Fruit fly (Drosophila melanogaster) whole organism, embryonic: ENCODE measurements around the gene Suv3.
A peak's percentile ranks its signal among the peaks of the same experiment; 100 is the strongest.

Experiments used
- ATbp ChIP-seq: fragments of 200-800 bp; sonication (Bioruptor generic); optimal IDR thresholded peaks from 2 replicates; lab custom pipeline; 2017; ENCODE audit warnings: missing biosample characterization, mild to moderate bottlenecking, missing genetic modification characterization, missing genetic modification reagents
- Awh ChIP-seq: fragments of 200-800 bp; sonication (Bioruptor generic); IDR thresholded peaks from 2 replicates; pipeline ENCODE4, ENCODE4 v1.3.6; 2022; ENCODE audit warnings: missing biosample characterization, missing genetic modification characterization
- CG10462 ChIP-seq: fragments of 200-800 bp; sonication (Bioruptor generic); optimal IDR thresholded peaks from 2 replicates; lab custom pipeline; 2016; ENCODE audit warnings: missing biosample characterization, missing genetic modification characterization
- CG11247 ChIP-seq: fragments of 200-800 bp; sonication (Bioruptor generic); IDR thresholded peaks from 2 replicates; pipeline ENCODE4 v1.3.6; 2022; ENCODE audit warnings: missing biosample characterization, missing genetic modification characterization
- CG12219 ChIP-seq: fragments of 200-800 bp; sonication (Bioruptor generic); optimal IDR thresholded peaks from 3 replicates; lab custom pipeline; 2018; ENCODE audit warnings: missing biosample characterization, mild to moderate bottlenecking, missing genetic modification characterization
- CG15696 ChIP-seq: fragments of 200-800 bp; sonication (Bioruptor generic); optimal IDR thresholded peaks from 2 replicates; lab custom pipeline; 2019; ENCODE audit warnings: missing biosample characterization, mild to moderate bottlenecking, missing genetic modification characterization, moderate library complexity
- CG2116 ChIP-seq: fragments of 200-800 bp; sonication (Bioruptor generic); optimal IDR thresholded peaks from 3 replicates; lab custom pipeline; 2018; ENCODE audit warnings: missing biosample characterization, mild to moderate bottlenecking, missing genetic modification characterization
- CG30020 ChIP-seq: fragments of 200-800 bp; optimal IDR thresholded peaks from 2 replicates; lab custom pipeline; 2019; ENCODE audit warnings: missing biosample characterization, mild to moderate bottlenecking, missing genetic modification characterization, moderate library complexity
- CG34224 ChIP-seq: fragments of 200-800 bp; sonication (Bioruptor generic); IDR thresholded peaks from 3 replicates; pipeline ENCODE4 v1.3.6; 2022; ENCODE audit warnings: missing biosample characterization, missing genetic modification characterization; ENCODE audit not compliant: partially characterized antibody
- CG4424 ChIP-seq: fragments of 200-800 bp; sonication (Bioruptor generic); optimal IDR thresholded peaks from 3 replicates; lab custom pipeline; 2016; ENCODE audit warnings: missing biosample characterization, missing genetic modification characterization
- CG6765 ChIP-seq: fragments of 200-800 bp; sonication (Bioruptor generic); optimal IDR thresholded peaks from 3 replicates; lab custom pipeline; 2017; ENCODE audit warnings: missing biosample characterization, mild to moderate bottlenecking, missing genetic modification characterization
- CG7786 ChIP-seq: fragments of 200-800 bp; sonication (Bioruptor generic); optimal IDR thresholded peaks from 2 replicates; lab custom pipeline; 2016; ENCODE audit warnings: missing biosample characterization, missing genetic modification characterization
- CG7963 ChIP-seq: fragments of 200-800 bp; sonication (Bioruptor generic); IDR thresholded peaks from 3 replicates; pipeline ENCODE4 v1.3.6; 2022; ENCODE audit warnings: missing biosample characterization, missing genetic modification characterization; ENCODE audit not compliant: partially characterized antibody
- CG8944 ChIP-seq: fragments of 200-800 bp; sonication (Bioruptor generic); optimal IDR thresholded peaks from 3 replicates; lab custom pipeline; 2016; ENCODE audit warnings: missing biosample characterization, missing genetic modification characterization
- CG9609 ChIP-seq: fragments of 200-800 bp; sonication (Bioruptor generic); optimal IDR thresholded peaks from 3 replicates; lab custom pipeline; 2016; ENCODE audit warnings: missing biosample characterization, missing genetic modification characterization
- CHES-1-like ChIP-seq: fragments of 200-800 bp; sonication (Bioruptor generic); optimal IDR thresholded peaks from 2 replicates; lab custom pipeline; 2016; ENCODE audit warnings: missing biosample characterization, missing genetic modification characterization
- Camta ChIP-seq: fragments of 200-800 bp; sonication (Bioruptor generic); optimal IDR thresholded peaks from 2 replicates; lab custom pipeline; 2016; ENCODE audit warnings: missing biosample characterization, missing genetic modification characterization
- CrebB ChIP-seq: fragments of 200-800 bp; sonication (Bioruptor generic); optimal IDR thresholded peaks from 3 replicates; lab custom pipeline; 2018; ENCODE audit warnings: missing biosample characterization, mild to moderate bottlenecking, missing genetic modification characterization
- D ChIP-seq, 2 experiments: fragments of 200-800 bp in 1 of 2; fragments of >200 bp in 1 of 2; sonication (Bioruptor generic) in 1 of 2; optimal IDR thresholded peaks; 2 replicates in 1 of 2; 3 replicates in 1 of 2; lab custom pipeline; 2017; ENCODE audit warnings: mild to moderate bottlenecking in 1 of 2, missing biosample characterization in 1 of 2, missing genetic modification characterization in 1 of 2, missing genetic modification reagents in 1 of 2
- Dp ChIP-seq: fragments of 200-800 bp; sonication (Bioruptor generic); optimal IDR thresholded peaks from 2 replicates; lab custom pipeline; 2018; ENCODE audit warnings: missing biosample characterization, mild to moderate bottlenecking, missing genetic modification characterization, moderate library complexity
- Dref ChIP-seq: fragments of 200-800 bp; sonication (Bioruptor generic); IDR thresholded peaks from 2 replicates; pipeline ENCODE4 v1.3.6; 2022; ENCODE audit warnings: missing biosample characterization, missing genetic modification characterization
- Drgx ChIP-seq: fragments of 200-800 bp; sonication (Bioruptor generic); IDR thresholded peaks from 2 replicates; pipeline ENCODE4 v1.3.6; 2022; ENCODE audit warnings: missing biosample characterization, missing genetic modification characterization
- Eip74EF ChIP-seq, 2 experiments: fragments of 200-800 bp in 1 of 2; fragments of >200 bp in 1 of 2; sonication (Bioruptor generic) in 1 of 2; optimal IDR thresholded peaks; 2 replicates each; lab custom pipeline; 2017 to 2019; ENCODE audit warnings: missing biosample characterization in 2 of 2, missing genetic modification characterization in 2 of 2, mild to moderate bottlenecking in 1 of 2, moderate library complexity in 1 of 2
- HHEX ChIP-seq: fragments of 200-800 bp; sonication (Bioruptor generic); optimal IDR thresholded peaks from 3 replicates; lab custom pipeline; 2017; ENCODE audit warnings: missing biosample characterization, mild to moderate bottlenecking, missing genetic modification characterization, missing genetic modification reagents
- HLHmδ ChIP-seq: fragments of 200-800 bp; sonication (Bioruptor generic); optimal IDR thresholded peaks from 2 replicates; lab custom pipeline; 2018; ENCODE audit warnings: missing biosample characterization, mild to moderate bottlenecking, missing genetic modification characterization, moderate library complexity
- Hey ChIP-seq: fragments of 200-800 bp; sonication (Bioruptor generic); optimal IDR thresholded peaks from 3 replicates; lab custom pipeline; 2018; ENCODE audit warnings: missing biosample characterization, mild to moderate bottlenecking, missing genetic modification characterization
- Opbp ChIP-seq: fragments of 200-800 bp; sonication (Bioruptor generic); IDR thresholded peaks from 3 replicates; pipeline ENCODE4 v1.3.6; 2022; ENCODE audit warnings: missing biosample characterization, missing genetic modification characterization; ENCODE audit not compliant: partially characterized antibody
- PHDP ChIP-seq: fragments of 200-800 bp; sonication (Bioruptor generic); optimal IDR thresholded peaks from 3 replicates; lab custom pipeline; 2018; ENCODE audit warnings: missing biosample characterization, mild to moderate bottlenecking, missing genetic modification characterization, moderate library complexity
- Rfx ChIP-seq: fragments of 200-800 bp; sonication (Bioruptor generic); IDR thresholded peaks from 2 replicates; pipeline ENCODE4 v1.3.6; 2022; ENCODE audit warnings: missing biosample characterization, missing genetic modification characterization
- Sox102F ChIP-seq: fragments of 200-800 bp; sonication (Bioruptor generic); optimal IDR thresholded peaks from 2 replicates; lab custom pipeline; 2018; ENCODE audit warnings: missing biosample characterization, mild to moderate bottlenecking, missing genetic modification characterization, moderate library complexity
- Taf1 ChIP-seq: fragments of 200-800 bp; sonication (Bioruptor generic); IDR thresholded peaks from 2 replicates; pipeline ENCODE4 v1.3.6; 2022; ENCODE audit warnings: missing biosample characterization, missing genetic modification characterization
- abd-A ChIP-seq: fragments of 200-800 bp; sonication (Bioruptor generic); optimal IDR thresholded peaks from 3 replicates; lab custom pipeline; 2019; ENCODE audit warnings: missing biosample characterization, mild to moderate bottlenecking, missing genetic modification characterization, moderate library complexity
- bcd ChIP-seq: fragments of 200-800 bp; sonication (Bioruptor generic); optimal IDR thresholded peaks from 2 replicates; lab custom pipeline; 2017; ENCODE audit warnings: missing biosample characterization, mild to moderate bottlenecking, missing genetic modification characterization
- danr ChIP-seq: fragments of 200-800 bp; sonication (Bioruptor generic); IDR thresholded peaks from 2 replicates; pipeline ENCODE4 v1.3.6; 2022; ENCODE audit warnings: missing biosample characterization, missing genetic modification characterization
- gfzf ChIP-seq: fragments of 200-800 bp; sonication (Bioruptor generic); optimal IDR thresholded peaks from 2 replicates; lab custom pipeline; 2016; ENCODE audit warnings: missing biosample characterization, mild to moderate bottlenecking, missing genetic modification characterization, moderate library complexity
- lab ChIP-seq: fragments of 200-800 bp; sonication (Bioruptor generic); optimal IDR thresholded peaks from 3 replicates; lab custom pipeline; 2017; ENCODE audit warnings: missing biosample characterization, missing genetic modification characterization, mild to moderate bottlenecking, moderate library complexity, missing genetic modification reagents
- maf-S ChIP-seq: fragments of 200-800 bp; sonication (Bioruptor generic); optimal IDR thresholded peaks from 2 replicates; lab custom pipeline; 2016; ENCODE audit warnings: missing biosample characterization, missing genetic modification characterization
- nom ChIP-seq: fragments of 200-800 bp; sonication (Bioruptor generic); optimal IDR thresholded peaks from 2 replicates; lab custom pipeline; 2017; ENCODE audit warnings: missing biosample characterization, missing genetic modification characterization, mild to moderate bottlenecking, moderate library complexity, missing genetic modification reagents
- org-1 ChIP-seq: fragments of 200-800 bp; sonication (Bioruptor generic); optimal IDR thresholded peaks from 2 replicates; lab custom pipeline; 2017; ENCODE audit warnings: missing biosample characterization, missing genetic modification characterization
- pho ChIP-seq: fragments of 200-800 bp; sonication (Bioruptor generic); optimal IDR thresholded peaks from 2 replicates; lab custom pipeline; 2016; ENCODE audit warnings: missing biosample characterization, missing genetic modification characterization
- prd ChIP-seq, 3 experiments: fragments of >200 bp in 2 of 3; fragments of 200-800 bp in 1 of 3; sonication (Bioruptor generic) in 1 of 3; optimal IDR thresholded peaks in 2 of 3; IDR thresholded peaks in 1 of 3; 2 replicates in 2 of 3; 3 replicates in 1 of 3; pipeline versions ENCODE4 v1.3.6 to Lab custom; 2017 to 2022; ENCODE audit warnings: missing biosample characterization in 1 of 3, missing genetic modification characterization in 1 of 3
- run ChIP-seq: fragments of 200-800 bp; sonication (Bioruptor generic); optimal IDR thresholded peaks from 3 replicates; lab custom pipeline; 2018; ENCODE audit warnings: missing biosample characterization, mild to moderate bottlenecking, missing genetic modification characterization
- seq ChIP-seq: fragments of 200-800 bp; sonication (Bioruptor generic); IDR thresholded peaks from 2 replicates; pipeline ENCODE4 v1.3.6; 2022; ENCODE audit warnings: missing biosample characterization, missing genetic modification characterization
- stwl ChIP-seq: fragments of 200-800 bp; sonication (Bioruptor generic); optimal IDR thresholded peaks from 3 replicates; lab custom pipeline; 2018; ENCODE audit warnings: missing biosample characterization, mild to moderate bottlenecking, missing genetic modification characterization, moderate library complexity
- tll ChIP-seq, 2 experiments: fragments of 200-800 bp in 1 of 2; fragments of >200 bp in 1 of 2; sonication (Bioruptor generic) in 1 of 2; optimal IDR thresholded peaks; 2 replicates each; lab custom pipeline; 2017 to 2019; ENCODE audit warnings: missing biosample characterization in 2 of 2, missing genetic modification characterization in 2 of 2, mild to moderate bottlenecking in 1 of 2, moderate library complexity in 1 of 2
- unc-4 ChIP-seq: fragments of 200-800 bp; sonication (Bioruptor generic); IDR thresholded peaks from 2 replicates; pipeline ENCODE4 v1.3.6; 2022; ENCODE audit warnings: missing biosample characterization, missing genetic modification characterization; ENCODE audit not compliant: partially characterized antibody
- z ChIP-seq: fragments of 200-800 bp; sonication (Bioruptor generic); IDR thresholded peaks from 3 replicates; pipeline ENCODE4 v1.3.6; 2022; ENCODE audit warnings: missing biosample characterization, missing genetic modification characterization

Suv3 gene

dm6 chr3R:4319507-4320138, 8.3 kb downstream of the Suv3 start, which contains the start of gene CG9795 (continued):
- TF ChIP-seq CG10462 (GFP tag; lab: Kevin White, UChicago) = no peak
- peak; percentile 6 for TF ChIP-seq HHEX (GFP tag; lab: Kevin White, UChicago)
- peak; percentile 82 for TF ChIP-seq CG2116
- no peak for TF ChIP-seq abd-A
- no peak for TF ChIP-seq Taf1 (GFP tag; lab: Robert Waterston, UW)
- 0 out of 2 replicates have a peak, but pooled peaks have one; percentile 33 for TF ChIP-seq CG11247
- TF ChIP-seq Dref (GFP tag; lab: Robert Waterston, UW) = peak; percentile 98
- peak; percentile 92 for TF ChIP-seq Opbp (GFP tag; lab: Robert Waterston, UW)
- no peak for TF ChIP-seq tll (GFP tag; optimal IDR thresholded peaks at IDR 0.05; lab: Kevin White, UChicago)
- TF ChIP-seq unc-4 (GFP tag; lab: Robert Waterston, UW) = peak; percentile 88
- peak; percentile 36 for TF ChIP-seq HLHmδ (GFP tag; lab: Kevin White, UChicago)
- no peak for TF ChIP-seq org-1
- TF ChIP-seq CrebB (tag; lab: Kevin White, UChicago) = peak; percentile 54
- TF ChIP-seq CG30020 (tag; lab: Kevin White, UChicago) = peak; percentile 79
- no peak for TF ChIP-seq CG12219
- peak; percentile 93 for TF ChIP-seq stwl (tag; lab: Kevin White, UChicago)
- TF ChIP-seq PHDP (tag; lab: Kevin White, UChicago) = no peak
- no peak for TF ChIP-seq bcd
- TF ChIP-seq maf-S (GFP tag; lab: Kevin White, UChicago) = peak; percentile 31
- no peak; the same call in 1 of the 2 replicates for TF ChIP-seq Drgx
- peak; percentile 51 for TF ChIP-seq CG6765 (GFP tag; lab: Kevin White, UChicago)
- peak; percentile 56 for TF ChIP-seq nom
- TF ChIP-seq z = no peak
- TF ChIP-seq CG9609 = peak; percentile 27
- no peak for TF ChIP-seq Hey (tag; lab: Kevin White, UChicago)
- TF ChIP-seq Camta = no peak
- TF ChIP-seq D (optimal IDR thresholded peaks at IDR 0.05; lab: Kevin White, UChicago) = no peak
- TF ChIP-seq D (GFP tag; optimal IDR thresholded peaks at IDR 0.05; lab: Kevin White, UChicago) = no peak
- no peak for TF ChIP-seq prd (optimal IDR thresholded peaks at IDR 0.05; lab: Kevin White, UChicago)
- 0 out of 3 replicates have a peak, but pooled peaks have one; percentile 29 for TF ChIP-seq prd (GFP tag; IDR thresholded peaks at IDR 0.05; lab: Robert Waterston, UW)
- peak; percentile 44 for TF ChIP-seq CG7786 (GFP tag; lab: Kevin White, UChicago)
- peak; percentile 96 for TF ChIP-seq CG7963 (GFP tag; lab: Robert Waterston, UW)
- peak; percentile 69; the same call in 1 of the 2 replicates for TF ChIP-seq Rfx (GFP tag; lab: Robert Waterston, UW)
- peak in 1 of 2 experiments; percentile 49 for TF ChIP-seq Eip74EF (GFP tag; optimal IDR thresholded peaks at IDR 0.05; lab: Kevin White, UChicago)
- TF ChIP-seq Sox102F = no peak
- peak; percentile 93 for TF ChIP-seq CG34224 (GFP tag; lab: Robert Waterston, UW)
- no peak for TF ChIP-seq CG15696 (tag; lab: Kevin White, UChicago)
- no peak for TF ChIP-seq danr (GFP tag; lab: Robert Waterston, UW)
- no peak for TF ChIP-seq seq (GFP tag; lab: Robert Waterston, UW)
- TF ChIP-seq lab (GFP tag; lab: Kevin White, UChicago) = no peak
- peak; percentile 5 for TF ChIP-seq gfzf
- peak; percentile 58 for TF ChIP-seq CHES-1-like (GFP tag; lab: Kevin White, UChicago)
- TF ChIP-seq CG4424 (GFP tag; lab: Kevin White, UChicago) = peak; percentile 4
- TF ChIP-seq ATbp (GFP tag; lab: Kevin White, UChicago) = no peak
- TF ChIP-seq Awh = no peak
- TF ChIP-seq pho (GFP tag; lab: Kevin White, UChicago) = no peak
- peak; percentile 46 for TF ChIP-seq Dp (GFP tag; lab: Kevin White, UChicago)
- no peak for TF ChIP-seq CG8944 (GFP tag; lab: Kevin White, UChicago)
- TF ChIP-seq run (tag; lab: Kevin White, UChicago) = no peak
